Worm (Caenorhabditis elegans): ENCODE results near the gene wars-1.

Gene wars-1

DNA sequence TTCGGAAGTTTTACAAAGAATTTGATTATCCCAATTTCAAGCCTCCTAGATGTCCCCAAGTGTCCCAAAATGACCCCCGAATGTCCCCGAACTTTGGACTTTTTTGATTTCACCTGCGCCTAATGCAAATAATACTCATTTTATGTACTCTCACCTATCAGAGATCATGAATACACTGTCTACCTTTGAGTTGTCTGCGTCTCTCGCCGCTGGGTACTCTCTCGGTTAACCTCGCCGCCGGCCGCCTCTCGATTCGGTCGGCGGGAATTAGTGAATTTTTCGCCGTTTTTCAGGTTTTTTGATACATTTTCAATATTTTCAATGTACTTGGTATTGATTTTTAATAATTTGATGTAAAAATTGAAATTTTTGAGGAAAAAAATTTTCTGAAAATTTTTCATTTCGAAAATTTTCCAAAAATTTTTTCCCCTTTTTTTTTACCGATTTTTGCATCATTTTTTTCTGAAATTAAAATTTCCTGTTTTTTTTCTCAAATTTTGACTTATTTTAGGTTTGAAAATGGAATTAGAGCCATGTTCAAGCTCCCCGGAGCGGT is 20.1 kb downstream of the wars-1 start, which contains the start of gene nhr-65 (continued):
- TF ChIP-seq nhr-84 (tag; optimal IDR thresholded peaks at IDR 0.05) (no peak), C16A3.4 (tag; optimal IDR thresholded peaks at IDR 0.05) (no peak), dsc-1 (tag; optimal IDR thresholded peaks at IDR 0.05) (no peak), blmp-1 (tag; optimal IDR thresholded peaks at IDR 0.05) (peak; percentile 74), zag-1 (tag; optimal IDR thresholded peaks at IDR 0.05) (no peak), rnt-1 (tag; optimal IDR thresholded peaks at IDR 0.05) (no peak), egl-27 (tag; optimal IDR thresholded peaks at IDR 0.05) (no peak), zip-4 (GFP tag; optimal IDR thresholded peaks at IDR 0.05) (no peak), hlh-4 (tag; optimal IDR thresholded peaks at IDR 0.05) (no peak), nhr-20 (tag; optimal IDR thresholded peaks at IDR 0.05) (peak; percentile 48), C04F5.9 (tag; optimal IDR thresholded peaks at IDR 0.05) (no peak), tbx-2 (tag; optimal IDR thresholded peaks at IDR 0.05) (no peak), isw-1 (GFP tag; IDR thresholded peaks at IDR 0.05) (no peak), unc-86 (tag; optimal IDR thresholded peaks at IDR 0.05) (no peak), alr-1 (tag; optimal IDR thresholded peaks at IDR 0.05; ENCODE audit: borderline replicate concordance) (no peak), nhr-71 (tag; optimal IDR thresholded peaks at IDR 0.05) (no peak), ceh-8 (GFP tag; optimal IDR thresholded peaks at IDR 0.05) (no peak), mdl-1 (tag; optimal IDR thresholded peaks at IDR 0.05) (no peak), Y116A8C.19 (tag; optimal IDR thresholded peaks at IDR 0.05; ENCODE audit: borderline replicate concordance) (no peak), ceh-63 (GFP tag; optimal IDR thresholded peaks at IDR 0.05) (no peak), unc-30 (tag; optimal IDR thresholded peaks at IDR 0.05) (no peak), sox-4 (tag; optimal IDR thresholded peaks at IDR 0.05) (no peak), F16B12.6 (tag; optimal IDR thresholded peaks at IDR 0.05) (no peak), irx-1 (tag; optimal IDR thresholded peaks at IDR 0.05) (no peak), nhr-28 (tag; optimal IDR thresholded peaks at IDR 0.05) (no peak), fkh-10 (GFP tag; optimal IDR thresholded peaks at IDR 0.05) (no peak), nhr-12 (tag; optimal IDR thresholded peaks at IDR 0.05) (no peak), lir-3 (tag; optimal IDR thresholded peaks at IDR 0.05; ENCODE audit: poor library complexity) (no peak), lin-35 (GFP tag; optimal IDR thresholded peaks at IDR 0.05) (peak in 1 of 2 experiments; percentile 53), elt-2 (tag; optimal IDR thresholded peaks at IDR 0.05) (peak; percentile 19), lin-39 (tag; optimal IDR thresholded peaks at IDR 0.05) (no peak), sup-37 (GFP tag; optimal IDR thresholded peaks at IDR 0.05) (no peak), lin-13 (GFP tag; optimal IDR thresholded peaks at IDR 0.05) (no peak), xbp-1 (tag; optimal IDR thresholded peaks at IDR 0.05) (no peak)

DNA sequence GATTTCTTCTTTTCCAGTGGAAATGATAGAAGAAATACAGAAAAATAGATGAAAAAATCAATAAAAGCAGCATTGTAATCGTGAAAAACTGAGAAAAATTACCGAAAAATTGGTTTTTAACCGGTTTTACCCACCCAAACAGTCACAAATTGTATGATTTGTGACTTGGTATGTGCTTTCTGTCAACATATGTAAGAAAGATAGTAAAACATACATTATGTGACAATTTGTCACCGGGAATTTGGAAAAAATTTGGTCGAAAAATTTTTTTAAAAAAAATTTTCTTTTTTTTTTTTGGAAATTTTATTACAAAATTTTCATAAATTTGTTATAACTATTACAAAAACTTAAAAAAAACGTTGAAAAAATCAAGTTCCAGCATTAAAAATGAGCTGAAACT is 21.9 kb downstream of the wars-1 start, which contains the start of gene cyp-33D3:
TSS of gene cyp-33D3 (minus strand) at position 101 of the 400 bp plus-strand sequence.
- no peak for TF ChIP-seq nhr-237 (tag; optimal IDR thresholded peaks at IDR 0.05)
- no peak for TF ChIP-seq C34B4.2 (tag; optimal IDR thresholded peaks at IDR 0.05)
- no peak for TF ChIP-seq pag-3 (tag; optimal IDR thresholded peaks at IDR 0.05; ENCODE audit: borderline replicate concordance, insufficient read depth)
- TF ChIP-seq nhr-20 (tag; optimal IDR thresholded peaks at IDR 0.05), result no peak
- no peak for TF ChIP-seq zag-1 (tag; optimal IDR thresholded peaks at IDR 0.05)
- no peak for TF ChIP-seq sptf-1 (tag; optimal IDR thresholded peaks at IDR 0.05)

DNA sequence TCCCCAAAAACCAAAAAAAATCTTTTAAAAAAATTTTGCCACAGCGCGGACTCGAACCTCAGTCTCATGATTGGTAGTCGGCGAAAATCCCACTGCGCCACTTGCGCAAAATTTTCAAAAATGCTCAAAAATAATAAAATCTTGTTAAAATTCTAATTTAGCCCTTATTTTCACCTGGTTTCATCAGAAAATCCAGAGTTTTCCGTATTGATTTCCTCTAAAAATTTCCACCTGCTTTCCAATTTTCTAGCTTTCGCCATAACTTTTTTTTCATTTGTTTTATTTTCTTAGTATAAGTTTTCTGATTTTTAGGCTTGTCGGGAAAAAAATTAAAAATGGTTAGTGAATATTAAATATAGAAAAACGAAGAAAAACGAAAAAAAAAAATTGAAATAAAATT is 31.6 kb downstream of the wars-1 start:
- no peak for TF ChIP-seq lir-3 (tag; optimal IDR thresholded peaks at IDR 0.05; ENCODE audit: poor library complexity)
- peak; percentile 18 for TF ChIP-seq fkh-8 (tag; optimal IDR thresholded peaks at IDR 0.05)
- no peak for TF ChIP-seq elt-2 (tag; optimal IDR thresholded peaks at IDR 0.05)
- no peak for TF ChIP-seq rnt-1 (tag; optimal IDR thresholded peaks at IDR 0.05)
- peak; percentile 93 for TF ChIP-seq hlh-4 (tag; optimal IDR thresholded peaks at IDR 0.05)

Data from whole organism, L1 larva.